Worm (Caenorhabditis elegans) whole organism, L1 larva: ENCODE measurements around the gene fask-1.

ENCODE experiments used
- C04F5.9 ChIP-seq: sonication (generic microtip); optimal IDR thresholded peaks from 2 replicates; lab custom pipeline; 2016; ENCODE audit warnings: missing genetic modification characterization, missing compliant biosample characterization
- C34B4.2 ChIP-seq: sonication (generic microtip); optimal IDR thresholded peaks from 2 replicates; lab custom pipeline; 2017; ENCODE audit warnings: mild to moderate bottlenecking, missing genetic modification characterization, missing compliant biosample characterization
- F16B12.6 ChIP-seq: fragments of 150-350 bp; optimal IDR thresholded peaks from 2 replicates; lab custom pipeline; 2014; ENCODE audit warnings: missing biosample characterization, missing genetic modification characterization
- Y116A8C.19 ChIP-seq: sonication (generic microtip); optimal IDR thresholded peaks from 2 replicates; lab custom pipeline; 2016; ENCODE audit warnings: missing compliant biosample characterization, missing genetic modification characterization, borderline replicate concordance
- aha-1 ChIP-seq: fragments of 150-350 bp; optimal IDR thresholded peaks from 2 replicates; lab custom pipeline; 2014; ENCODE audit warnings: missing biosample characterization, missing genetic modification characterization
- alr-1 ChIP-seq: fragments of 200-800 bp; sonication (Bioruptor generic); optimal IDR thresholded peaks from 2 replicates; lab custom pipeline; 2018; ENCODE audit warnings: borderline replicate concordance, mild to moderate bottlenecking, missing genetic modification characterization, missing compliant biosample characterization
- aly-2 ChIP-seq: fragments of 150-350 bp; optimal IDR thresholded peaks from 2 replicates; lab custom pipeline; 2014; ENCODE audit warnings: missing biosample characterization, missing genetic modification characterization
- ama-1 ChIP-seq: fragments of 150-350 bp; optimal IDR thresholded peaks from 2 replicates; lab custom pipeline; 2014
- blmp-1 ChIP-seq: fragments of 150-350 bp; optimal IDR thresholded peaks from 2 replicates; lab custom pipeline; 2014; ENCODE audit warnings: missing biosample characterization, missing genetic modification characterization
- ceh-63 ChIP-seq: fragments of 200-800 bp; sonication (Bioruptor generic); optimal IDR thresholded peaks from 2 replicates; lab custom pipeline; 2018; ENCODE audit warnings: mild to moderate bottlenecking, missing genetic modification characterization, missing compliant biosample characterization
- ceh-8 ChIP-seq: fragments of 200-800 bp; sonication (Bioruptor generic); optimal IDR thresholded peaks from 2 replicates; lab custom pipeline; 2018; ENCODE audit warnings: mild to moderate bottlenecking, missing genetic modification characterization, moderate library complexity, missing compliant biosample characterization
- ceh-82 ChIP-seq, 3 experiments: fragments of 150-350 bp in 1 of 3; sonication (generic microtip) in 2 of 3; optimal IDR thresholded peaks; 2 replicates each; lab custom pipeline; 2014 to 2017; ENCODE audit warnings: missing biosample characterization in 3 of 3, missing genetic modification characterization in 3 of 3
- dpl-1 ChIP-seq, 3 experiments: fragments of 150-350 bp in 2 of 3; sonication (generic microtip) in 1 of 3; optimal IDR thresholded peaks; 2 replicates each; lab custom pipeline; 2014 to 2017; ENCODE audit warnings: missing biosample characterization in 3 of 3, missing genetic modification characterization in 3 of 3, missing genetic modification reagents in 3 of 3
- dsc-1 ChIP-seq: sonication (generic microtip); optimal IDR thresholded peaks from 2 replicates; lab custom pipeline; 2016; ENCODE audit warnings: mild to moderate bottlenecking, missing genetic modification characterization, missing compliant biosample characterization
- elt-2 ChIP-seq: sonication (generic microtip); optimal IDR thresholded peaks from 2 replicates; lab custom pipeline; 2016; ENCODE audit warnings: missing genetic modification characterization, mild to moderate bottlenecking, inconsistent platforms, missing compliant biosample characterization, missing genetic modification reagents
- elt-3 ChIP-seq, 6 experiments: fragments of 150-350 bp in 1 of 6; sonication (generic microtip); optimal IDR thresholded peaks; 2 replicates each; lab custom pipeline; 2017 to 2018; ENCODE audit warnings: missing biosample characterization in 6 of 6, missing genetic modification characterization in 6 of 6, inconsistent platforms in 1 of 6
- ets-5 ChIP-seq: fragments of 200-800 bp; sonication (Bioruptor generic); IDR thresholded peaks from 2 replicates; pipeline ENCODE4 v1.3.6; 2022; ENCODE audit warnings: missing genetic modification characterization, missing compliant biosample characterization
- fkh-4 ChIP-seq: sonication (generic microtip); optimal IDR thresholded peaks from 2 replicates; lab custom pipeline; 2016; ENCODE audit warnings: missing compliant biosample characterization, missing genetic modification characterization, borderline replicate concordance
- hlh-17 ChIP-seq: fragments of 200-800 bp; sonication (Bioruptor generic); optimal IDR thresholded peaks from 2 replicates; lab custom pipeline; 2018; ENCODE audit warnings: missing genetic modification characterization, mild to moderate bottlenecking, missing compliant biosample characterization, moderate library complexity, borderline replicate concordance
- hpl-2 ChIP-seq: fragments of 150-350 bp; optimal IDR thresholded peaks from 2 replicates; lab custom pipeline; 2014; ENCODE audit warnings: missing biosample characterization, missing genetic modification reagents, missing genetic modification characterization
- irx-1 ChIP-seq: sonication (generic microtip); optimal IDR thresholded peaks from 2 replicates; lab custom pipeline; 2016; ENCODE audit warnings: missing genetic modification characterization, missing compliant biosample characterization
- lin-13 ChIP-seq: fragments of 150-350 bp; optimal IDR thresholded peaks from 2 replicates; lab custom pipeline; 2014; ENCODE audit warnings: missing biosample characterization, missing genetic modification reagents, missing genetic modification characterization
- lin-14 ChIP-seq: fragments of 200-800 bp; sonication (Bioruptor generic); optimal IDR thresholded peaks from 2 replicates; lab custom pipeline; 2018; ENCODE audit warnings: mild to moderate bottlenecking, missing genetic modification characterization, moderate library complexity, missing compliant biosample characterization
- lin-15B ChIP-seq: fragments of 150-350 bp; sonication (generic microtip); optimal IDR thresholded peaks from 3 replicates; lab custom pipeline; 2014; ENCODE audit warnings: missing biosample characterization, missing genetic modification characterization
- lir-3 ChIP-seq: sonication (generic microtip); optimal IDR thresholded peaks from 2 replicates; lab custom pipeline; 2016; ENCODE audit warnings: mild to moderate bottlenecking, missing genetic modification characterization, moderate library complexity, missing compliant biosample characterization; ENCODE audit not compliant: poor library complexity
- lsy-2 ChIP-seq, 2 experiments: fragments of 150-350 bp; optimal IDR thresholded peaks; 2 replicates each; lab custom pipeline; 2014; ENCODE audit warnings: missing biosample characterization in 2 of 2, missing genetic modification characterization in 2 of 2
- mab-9 ChIP-seq: fragments of 200-800 bp; sonication (Bioruptor generic); IDR thresholded peaks from 2 replicates; pipeline ENCODE4 v1.3.6; 2022; ENCODE audit warnings: missing genetic modification reagents, missing genetic modification characterization, missing compliant biosample characterization
- mdl-1 ChIP-seq, 2 experiments: fragments of 150-350 bp; optimal IDR thresholded peaks; 2 replicates each; lab custom pipeline; 2014 to 2017; ENCODE audit warnings: missing biosample characterization in 2 of 2, missing genetic modification characterization in 2 of 2, inconsistent platforms in 1 of 2
- mep-1 ChIP-seq: fragments of 150-350 bp; optimal IDR thresholded peaks from 2 replicates; lab custom pipeline; 2014; ENCODE audit warnings: missing biosample characterization, missing genetic modification characterization
- nhr-11 ChIP-seq: fragments of 150-350 bp; optimal IDR thresholded peaks from 2 replicates; lab custom pipeline; 2014; ENCODE audit warnings: missing biosample characterization, missing genetic modification characterization
- nhr-12 ChIP-seq: sonication (generic microtip); optimal IDR thresholded peaks from 2 replicates; lab custom pipeline; 2017; ENCODE audit warnings: missing biosample characterization, missing genetic modification characterization
- nhr-237 ChIP-seq: fragments of 150-350 bp; optimal IDR thresholded peaks from 2 replicates; lab custom pipeline; 2014; ENCODE audit warnings: missing biosample characterization, missing genetic modification characterization
- nhr-47 ChIP-seq: sonication (generic microtip); optimal IDR thresholded peaks from 2 replicates; lab custom pipeline; 2016; ENCODE audit warnings: mild to moderate bottlenecking, missing genetic modification characterization, moderate library complexity, missing compliant biosample characterization
- nhr-71 ChIP-seq: sonication (generic microtip); optimal IDR thresholded peaks from 2 replicates; lab custom pipeline; 2016; ENCODE audit warnings: mild to moderate bottlenecking, missing genetic modification characterization, moderate library complexity, missing compliant biosample characterization
- nhr-85 ChIP-seq: sonication (generic microtip); peaks from one replicate; lab custom pipeline; 2016; ENCODE audit warnings: missing genetic modification characterization, inconsistent platforms, missing compliant biosample characterization
- nhr-90 ChIP-seq: sonication (generic microtip); optimal IDR thresholded peaks from 2 replicates; lab custom pipeline; 2016; ENCODE audit warnings: mild to moderate bottlenecking, missing genetic modification characterization, missing compliant biosample characterization; ENCODE audit not compliant: poor library complexity
- pag-3 ChIP-seq: sonication (generic microtip); optimal IDR thresholded peaks from 2 replicates; lab custom pipeline; 2017; ENCODE audit warnings: missing genetic modification characterization, mild to moderate bottlenecking, missing compliant biosample characterization, antibody characterized with exemption, borderline replicate concordance; ENCODE audit not compliant: insufficient read depth
- pax-3 ChIP-seq: fragments of 200-800 bp; sonication (Bioruptor generic); optimal IDR thresholded peaks from 2 replicates; lab custom pipeline; 2018; ENCODE audit warnings: mild to moderate bottlenecking, missing genetic modification characterization, moderate library complexity, missing compliant biosample characterization
- pqm-1 ChIP-seq: sonication (generic microtip); optimal IDR thresholded peaks from 3 replicates; lab custom pipeline; 2017; ENCODE audit warnings: missing biosample characterization, missing genetic modification characterization
- rnt-1 ChIP-seq: sonication (generic microtip); optimal IDR thresholded peaks from 2 replicates; lab custom pipeline; 2016; ENCODE audit warnings: mild to moderate bottlenecking, missing genetic modification characterization, moderate library complexity, missing compliant biosample characterization
- skn-1 ChIP-seq: fragments of 150-350 bp; optimal IDR thresholded peaks from 2 replicates; lab custom pipeline; 2014; ENCODE audit warnings: missing biosample characterization, missing genetic modification characterization
- snpc-4 ChIP-seq: fragments of 150-350 bp; optimal IDR thresholded peaks from 2 replicates; lab custom pipeline; 2014; ENCODE audit warnings: missing biosample characterization, missing genetic modification characterization
- sptf-1 ChIP-seq: fragments of 150-350 bp; optimal IDR thresholded peaks from 2 replicates; lab custom pipeline; 2014; ENCODE audit warnings: missing biosample characterization, missing genetic modification characterization
- swsn-7 ChIP-seq: sonication (generic microtip); optimal IDR thresholded peaks from 2 replicates; lab custom pipeline; 2016; ENCODE audit warnings: missing genetic modification characterization, missing compliant biosample characterization
- unc-130 ChIP-seq: fragments of 150-350 bp; optimal IDR thresholded peaks from 2 replicates; lab custom pipeline; 2017; ENCODE audit warnings: missing biosample characterization, missing genetic modification characterization, inconsistent platforms
- unc-62 ChIP-seq: fragments of 150-350 bp; optimal IDR thresholded peaks from 2 replicates; lab custom pipeline; 2014; ENCODE audit warnings: missing biosample characterization, missing genetic modification reagents, missing genetic modification characterization
- unc-86 ChIP-seq: sonication (generic microtip); optimal IDR thresholded peaks from 2 replicates; lab custom pipeline; 2016; ENCODE audit warnings: missing genetic modification characterization, missing compliant biosample characterization
- unc-98 ChIP-seq: fragments of 200-800 bp; sonication (Bioruptor generic); IDR thresholded peaks from 2 replicates; pipeline ENCODE4 v1.3.6; 2022; ENCODE audit warnings: missing genetic modification characterization, missing compliant biosample characterization
- ztf-4 ChIP-seq: fragments of 150-350 bp; optimal IDR thresholded peaks from 2 replicates; lab custom pipeline; 2014; ENCODE audit warnings: missing biosample characterization, missing genetic modification characterization

fask-1 gene

DNA sequence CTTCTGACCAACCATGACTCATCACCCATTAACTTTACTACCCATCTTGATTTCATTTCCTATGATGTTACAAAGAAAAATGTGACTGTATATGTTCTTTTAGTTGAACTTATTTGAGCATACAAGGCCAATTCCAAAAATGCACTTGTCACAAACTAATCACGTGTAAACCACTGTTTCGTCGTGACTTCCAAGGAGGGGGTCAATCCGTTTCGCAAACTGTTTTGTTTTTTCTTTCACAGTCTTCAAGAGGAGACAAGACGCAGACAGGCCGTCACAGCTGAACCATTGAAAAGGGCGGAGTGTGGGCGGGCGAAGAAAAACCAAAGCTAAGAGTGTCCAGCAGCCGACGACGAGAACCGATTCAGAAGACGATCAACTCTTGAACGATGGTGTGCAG, 21.4 kb upstream of the fask-1 start, which contains the start of gene C39E9.8 (continued):
- TF ChIP-seq blmp-1 (tag; lab: Kevin White, UChicago) (peak; percentile 5), ets-5 (GFP tag; lab: Robert Waterston, UW) (no peak), elt-3 (tag; optimal IDR thresholded peaks at IDR 0.05; lab: Kevin White, UChicago) (peak in 1 of 6 experiments; percentile 43), skn-1 (tag; lab: Kevin White, UChicago) (no peak), aly-2 (tag; lab: Kevin White, UChicago) (no peak), elt-2 (tag; lab: Kevin White, UChicago) (no peak), Y116A8C.19 (tag; lab: Kevin White, UChicago) (no peak), mdl-1 (tag; optimal IDR thresholded peaks at IDR 0.05; lab: Kevin White, UChicago) (peak in 1 of 2 experiments; percentile 18)

DNA sequence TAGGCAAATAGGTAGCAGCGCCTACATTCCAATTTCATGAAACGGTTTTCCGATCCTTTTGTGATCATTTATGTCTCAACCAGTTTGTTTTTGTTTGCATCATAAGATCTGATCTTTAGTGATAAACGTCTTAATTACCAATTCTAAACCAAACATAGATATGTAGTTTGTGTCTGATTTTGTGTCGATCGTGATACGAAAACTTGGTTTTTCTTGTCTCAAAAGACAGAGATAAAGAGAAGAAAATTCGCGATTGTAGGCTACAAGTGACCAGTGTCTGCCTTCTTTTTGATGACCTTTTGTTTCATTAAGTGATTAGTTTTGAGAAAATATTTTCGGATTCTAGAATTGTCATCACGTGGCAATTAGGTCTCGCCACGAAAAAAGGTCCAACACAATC, 20.3 kb upstream of the fask-1 start:
- no peak for TF ChIP-seq lin-15B (tag; lab: Kevin White, UChicago)
- TF ChIP-seq nhr-237 (tag; lab: Kevin White, UChicago), result no peak
- no peak for TF ChIP-seq F16B12.6 (tag; lab: Kevin White, UChicago)
- TF ChIP-seq lsy-2 (tag; optimal IDR thresholded peaks at IDR 0.05; lab: Kevin White, UChicago), result no peak
- no peak for TF ChIP-seq ets-5 (GFP tag; lab: Robert Waterston, UW)
- TF ChIP-seq nhr-71, result peak; percentile 59
- no peak for TF ChIP-seq irx-1 (tag; lab: Kevin White, UChicago)
- TF ChIP-seq swsn-7, result no peak
- no peak for TF ChIP-seq rnt-1 (tag; lab: Kevin White, UChicago)
- no peak for TF ChIP-seq alr-1 (tag; lab: Kevin White, UChicago)
- no peak for TF ChIP-seq sptf-1 (tag; lab: Kevin White, UChicago)
- no peak for TF ChIP-seq unc-130 (tag; lab: Kevin White, UChicago)
- peak; percentile 28 for TF ChIP-seq skn-1 (tag; lab: Kevin White, UChicago)
- TF ChIP-seq blmp-1 (tag; lab: Kevin White, UChicago), result peak; percentile 39
- no peak for TF ChIP-seq ceh-82 (tag; optimal IDR thresholded peaks at IDR 0.05; lab: Kevin White, UChicago)
- TF ChIP-seq pqm-1 (tag; lab: Kevin White, UChicago), result no peak
- no peak for TF ChIP-seq unc-98 (GFP tag; lab: Robert Waterston, UW)
- TF ChIP-seq nhr-47 (tag; lab: Kevin White, UChicago), result no peak
- no peak for TF ChIP-seq mep-1 (tag; lab: Kevin White, UChicago)
- TF ChIP-seq dpl-1 (GFP tag; optimal IDR thresholded peaks at IDR 0.05; lab: Kevin White, UChicago), result no peak
- TF ChIP-seq fkh-4, result no peak
- TF ChIP-seq hlh-17, result no peak
- TF ChIP-seq ztf-4 (tag; lab: Kevin White, UChicago), result no peak
- no peak for TF ChIP-seq hpl-2
- no peak for TF ChIP-seq pax-3 (tag; lab: Kevin White, UChicago)
- TF ChIP-seq C04F5.9 (tag; lab: Kevin White, UChicago), result no peak
- no peak for TF ChIP-seq mab-9 (GFP tag; lab: Robert Waterston, UW)
- TF ChIP-seq elt-3 (tag; optimal IDR thresholded peaks at IDR 0.05; lab: Kevin White, UChicago), result peak in 2 of 6 experiments; percentile 79 to 84
- no peak for TF ChIP-seq nhr-12
- no peak for TF ChIP-seq C34B4.2 (tag; lab: Kevin White, UChicago)
- no peak for TF ChIP-seq unc-86 (tag; lab: Kevin White, UChicago)
- no peak for TF ChIP-seq ceh-63 (GFP tag; lab: Kevin White, UChicago)
- TF ChIP-seq lir-3 (tag; lab: Kevin White, UChicago), result no peak
- no peak for TF ChIP-seq aha-1 (tag; lab: Kevin White, UChicago)
- no peak for TF ChIP-seq unc-62 (GFP tag; lab: Kevin White, UChicago)
- no peak for TF ChIP-seq snpc-4 (tag; lab: Kevin White, UChicago)
- TF ChIP-seq aly-2 (tag; lab: Kevin White, UChicago), result no peak
- peak; percentile 9 for TF ChIP-seq nhr-11 (tag; lab: Kevin White, UChicago)
- no peak for TF ChIP-seq dsc-1
- TF ChIP-seq pag-3 (tag; lab: Kevin White, UChicago), result no peak
- TF ChIP-seq ama-1 (lab: Kevin White, UChicago), result no peak
- TF ChIP-seq lin-13 (GFP tag; lab: Kevin White, UChicago), result no peak
- TF ChIP-seq nhr-85 (tag; lab: Kevin White, UChicago), result peak; percentile 95
- TF ChIP-seq lin-14 (GFP tag; lab: Kevin White, UChicago), result peak; percentile 71
- no peak for TF ChIP-seq mdl-1 (tag; optimal IDR thresholded peaks at IDR 0.05; lab: Kevin White, UChicago)
- TF ChIP-seq nhr-90 (tag; lab: Kevin White, UChicago), result peak; percentile 41
- no peak for TF ChIP-seq ceh-8 (GFP tag; lab: Kevin White, UChicago)
